Fruit fly (Drosophila melanogaster) whole organism, embryonic: ENCODE measurements around the gene CG1161.

ENCODE experiments used
- Blimp-1 ChIP-seq: fragments of 200-800 bp; sonication (Bioruptor generic); optimal IDR thresholded peaks from 3 replicates; lab custom pipeline; 2018; ENCODE audit warnings: missing biosample characterization, missing genetic modification characterization, mild to moderate bottlenecking, moderate library complexity, missing genetic modification reagents
- C15 ChIP-seq: fragments of 200-800 bp; sonication (Bioruptor generic); IDR thresholded peaks from 3 replicates; pipeline ENCODE4 v1.3.6; 2022; ENCODE audit warnings: missing biosample characterization, missing genetic modification characterization
- CG11398 ChIP-seq: fragments of 200-800 bp; sonication (Bioruptor generic); optimal IDR thresholded peaks from 2 replicates; lab custom pipeline; 2016; ENCODE audit warnings: missing biosample characterization, missing genetic modification characterization
- CG11560 ChIP-seq: fragments of 200-800 bp; sonication (Bioruptor generic); IDR thresholded peaks from 3 replicates; pipeline ENCODE4 v1.3.6; 2022; ENCODE audit warnings: missing biosample characterization, missing genetic modification characterization
- CG13624 ChIP-seq: fragments of 200-800 bp; sonication (Bioruptor generic); optimal IDR thresholded peaks from 2 replicates; lab custom pipeline; 2016; ENCODE audit warnings: missing biosample characterization, missing genetic modification characterization
- CG14014 ChIP-seq: fragments of 200-800 bp; sonication (Bioruptor generic); IDR thresholded peaks from 2 replicates; pipeline ENCODE4 v1.3.6; 2022; ENCODE audit warnings: missing biosample characterization, missing genetic modification characterization
- CG15479 ChIP-seq: fragments of 200-800 bp; sonication (Bioruptor generic); optimal IDR thresholded peaks from 3 replicates; lab custom pipeline; 2019; ENCODE audit warnings: missing biosample characterization, mild to moderate bottlenecking, missing genetic modification characterization, moderate library complexity
- CG16815 ChIP-seq: fragments of 200-800 bp; sonication (Bioruptor generic); optimal IDR thresholded peaks from 3 replicates; lab custom pipeline; 2017; ENCODE audit warnings: missing biosample characterization, mild to moderate bottlenecking, missing genetic modification characterization
- CG17612 ChIP-seq: fragments of 200-800 bp; sonication (Bioruptor generic); IDR thresholded peaks from 2 replicates; pipeline ENCODE4 v1.3.6; 2022; ENCODE audit warnings: missing biosample characterization, missing genetic modification characterization
- CG2678 ChIP-seq: fragments of 200-800 bp; sonication (Bioruptor generic); optimal IDR thresholded peaks from 3 replicates; lab custom pipeline; 2019; ENCODE audit warnings: missing biosample characterization, mild to moderate bottlenecking, missing genetic modification characterization, moderate library complexity
- CG3838 ChIP-seq: fragments of 200-800 bp; sonication (Bioruptor generic); optimal IDR thresholded peaks from 3 replicates; lab custom pipeline; 2016; ENCODE audit warnings: missing biosample characterization, missing genetic modification characterization
- CG4360 ChIP-seq: fragments of 200-800 bp; sonication (Bioruptor generic); IDR thresholded peaks from 2 replicates; pipeline ENCODE4 v1.3.6; 2022; ENCODE audit warnings: missing biosample characterization, missing genetic modification characterization
- CG5953 ChIP-seq: fragments of 200-800 bp; sonication (Bioruptor generic); IDR thresholded peaks from 2 replicates; pipeline ENCODE4 v1.3.6; 2022; ENCODE audit warnings: missing biosample characterization, missing genetic modification characterization
- CG8388 ChIP-seq: fragments of 200-800 bp; sonication (Bioruptor generic); optimal IDR thresholded peaks from 2 replicates; lab custom pipeline; 2019; ENCODE audit warnings: missing biosample characterization, mild to moderate bottlenecking, missing genetic modification characterization, moderate library complexity
- CG8478 ChIP-seq: fragments of >200 bp; optimal IDR thresholded peaks from 2 replicates; lab custom pipeline; 2018
- CG9215 ChIP-seq: fragments of 200-800 bp; sonication (Bioruptor generic); IDR thresholded peaks from 2 replicates; pipeline ENCODE4 v1.3.6; 2022; ENCODE audit warnings: missing biosample characterization, missing genetic modification characterization
- CG9609 ChIP-seq: fragments of 200-800 bp; sonication (Bioruptor generic); optimal IDR thresholded peaks from 3 replicates; lab custom pipeline; 2016; ENCODE audit warnings: missing biosample characterization, missing genetic modification characterization
- CG9727 ChIP-seq: fragments of 200-800 bp; sonication (Bioruptor generic); optimal IDR thresholded peaks from 3 replicates; lab custom pipeline; 2017; ENCODE audit warnings: missing biosample characterization, mild to moderate bottlenecking, missing genetic modification characterization
- CG9797 ChIP-seq: fragments of 200-800 bp; sonication (Bioruptor generic); optimal IDR thresholded peaks from 3 replicates; lab custom pipeline; 2018; ENCODE audit warnings: missing biosample characterization, mild to moderate bottlenecking, missing genetic modification characterization
- Dbx ChIP-seq: fragments of 200-800 bp; sonication (Bioruptor generic); IDR thresholded peaks from 3 replicates; pipeline ENCODE4 v1.3.6; 2022; ENCODE audit warnings: missing biosample characterization, missing genetic modification characterization
- Elba2 ChIP-seq: fragments of 200-800 bp; sonication (Bioruptor generic); optimal IDR thresholded peaks from 3 replicates; lab custom pipeline; 2016; ENCODE audit warnings: missing biosample characterization, missing genetic modification characterization
- Gsc ChIP-seq: fragments of 200-800 bp; sonication (Bioruptor generic); IDR thresholded peaks from 2 replicates; pipeline ENCODE4 v1.3.6; 2022; ENCODE audit warnings: missing biosample characterization, missing genetic modification characterization
- H15 ChIP-seq: fragments of 200-800 bp; sonication (Bioruptor generic); IDR thresholded peaks from 3 replicates; pipeline ENCODE4 v1.3.6; 2022; ENCODE audit warnings: missing biosample characterization, missing genetic modification characterization
- HHEX ChIP-seq: fragments of 200-800 bp; sonication (Bioruptor generic); optimal IDR thresholded peaks from 3 replicates; lab custom pipeline; 2017; ENCODE audit warnings: missing biosample characterization, mild to moderate bottlenecking, missing genetic modification characterization, missing genetic modification reagents
- HLH54F ChIP-seq: fragments of 200-800 bp; sonication (Bioruptor generic); optimal IDR thresholded peaks from 3 replicates; lab custom pipeline; 2016; ENCODE audit warnings: missing biosample characterization, missing genetic modification characterization
- HmgZ ChIP-seq: fragments of 200-800 bp; sonication (Bioruptor generic); optimal IDR thresholded peaks from 2 replicates; lab custom pipeline; 2018; ENCODE audit warnings: missing biosample characterization, mild to moderate bottlenecking, missing genetic modification characterization
- Hmr ChIP-seq: fragments of 200-800 bp; sonication (Bioruptor generic); optimal IDR thresholded peaks from 3 replicates; lab custom pipeline; 2017; ENCODE audit warnings: mild to moderate bottlenecking, missing biosample characterization, missing genetic modification reagents, missing genetic modification characterization
- MTF-1 ChIP-seq: fragments of 200-800 bp; sonication (Bioruptor generic); optimal IDR thresholded peaks from 2 replicates; lab custom pipeline; 2018; ENCODE audit warnings: missing biosample characterization, mild to moderate bottlenecking, missing genetic modification characterization, borderline replicate concordance
- Mad ChIP-seq: fragments of 200-800 bp; sonication (Bioruptor generic); optimal IDR thresholded peaks from 2 replicates; lab custom pipeline; 2016; ENCODE audit warnings: missing biosample characterization, missing genetic modification characterization
- Meics ChIP-seq: fragments of 200-800 bp; sonication (Bioruptor generic); optimal IDR thresholded peaks from 2 replicates; lab custom pipeline; 2017; ENCODE audit warnings: missing biosample characterization, mild to moderate bottlenecking, missing genetic modification characterization
- TFAM ChIP-seq: fragments of 200-800 bp; sonication (Bioruptor generic); optimal IDR thresholded peaks from 2 replicates; lab custom pipeline; 2017; ENCODE audit warnings: missing biosample characterization, missing genetic modification characterization, inconsistent platforms
- ara ChIP-seq: fragments of 200-800 bp; sonication (Bioruptor generic); IDR thresholded peaks from 2 replicates; pipeline ENCODE4 v1.3.6; 2022; ENCODE audit warnings: missing biosample characterization, missing genetic modification characterization
- ase ChIP-seq: fragments of 200-800 bp; sonication (Bioruptor generic); IDR thresholded peaks from 3 replicates; pipeline ENCODE4 v1.3.6; 2022; ENCODE audit warnings: missing biosample characterization, missing genetic modification characterization
- ato ChIP-seq: fragments of 200-800 bp; sonication (Bioruptor generic); IDR thresholded peaks from 2 replicates; pipeline ENCODE4 v1.3.6; 2022; ENCODE audit warnings: missing biosample characterization, missing genetic modification characterization; ENCODE audit not compliant: partially characterized antibody
- bab2 ChIP-seq: fragments of 200-800 bp; sonication (Bioruptor generic); optimal IDR thresholded peaks from 2 replicates; lab custom pipeline; 2016; ENCODE audit warnings: missing biosample characterization, missing genetic modification characterization
- btn ChIP-seq: fragments of 200-800 bp; sonication (Bioruptor generic); optimal IDR thresholded peaks from 2 replicates; lab custom pipeline; 2016; ENCODE audit warnings: missing biosample characterization, missing genetic modification characterization
- ewg ChIP-seq: fragments of 200-800 bp; sonication (Bioruptor generic); optimal IDR thresholded peaks from 3 replicates; lab custom pipeline; 2017; ENCODE audit warnings: mild to moderate bottlenecking, missing biosample characterization, missing genetic modification reagents, missing genetic modification characterization
- gro ChIP-seq: fragments of 200-800 bp; sonication (Bioruptor generic); optimal IDR thresholded peaks from 2 replicates; lab custom pipeline; 2016; ENCODE audit warnings: missing biosample characterization, missing genetic modification characterization
- jigr1 ChIP-seq: fragments of 200-800 bp; sonication (Bioruptor generic); IDR thresholded peaks from 3 replicates; pipeline ENCODE4 v1.3.6; 2022; ENCODE audit warnings: missing biosample characterization, missing genetic modification characterization
- jumu ChIP-seq: fragments of 200-800 bp; sonication (Bioruptor generic); optimal IDR thresholded peaks from 3 replicates; lab custom pipeline; 2016; ENCODE audit warnings: missing biosample characterization, missing genetic modification characterization
- lab ChIP-seq: fragments of 200-800 bp; sonication (Bioruptor generic); optimal IDR thresholded peaks from 3 replicates; lab custom pipeline; 2017; ENCODE audit warnings: missing biosample characterization, missing genetic modification characterization, mild to moderate bottlenecking, moderate library complexity, missing genetic modification reagents
- lilli ChIP-seq: fragments of 200-800 bp; sonication (Bioruptor generic); optimal IDR thresholded peaks from 3 replicates; lab custom pipeline; 2016; ENCODE audit warnings: missing biosample characterization, missing genetic modification characterization
- lmd ChIP-seq: fragments of 200-800 bp; sonication (Bioruptor generic); IDR thresholded peaks from 2 replicates; pipeline ENCODE4 v1.3.6; 2022; ENCODE audit warnings: missing biosample characterization, missing genetic modification characterization
- org-1 ChIP-seq: fragments of 200-800 bp; sonication (Bioruptor generic); optimal IDR thresholded peaks from 2 replicates; lab custom pipeline; 2017; ENCODE audit warnings: missing biosample characterization, missing genetic modification characterization
- pita ChIP-seq: fragments of 200-800 bp; sonication (Bioruptor generic); optimal IDR thresholded peaks from 2 replicates; lab custom pipeline; 2017; ENCODE audit warnings: missing biosample characterization, mild to moderate bottlenecking, missing genetic modification characterization
- pnt ChIP-seq: fragments of 200-800 bp; sonication (Bioruptor generic); optimal IDR thresholded peaks from 3 replicates; lab custom pipeline; 2016; ENCODE audit warnings: missing biosample characterization, missing genetic modification characterization
- ranshi ChIP-seq: fragments of 200-800 bp; sonication (Bioruptor generic); IDR thresholded peaks from 2 replicates; pipeline ENCODE4 v1.3.6; 2022; ENCODE audit warnings: missing biosample characterization, missing genetic modification characterization
- sim ChIP-seq: fragments of 200-800 bp; sonication (Bioruptor generic); IDR thresholded peaks from 2 replicates; pipeline ENCODE4 v1.3.6; 2022; ENCODE audit warnings: missing biosample characterization, missing genetic modification characterization
- sob ChIP-seq: fragments of 200-800 bp; sonication (Bioruptor generic); IDR thresholded peaks from 2 replicates; pipeline ENCODE4 v1.3.6; 2022; ENCODE audit warnings: missing biosample characterization, missing genetic modification characterization
- trh ChIP-seq: fragments of 200-800 bp; sonication (Bioruptor generic); optimal IDR thresholded peaks from 2 replicates; lab custom pipeline; 2016; ENCODE audit warnings: missing biosample characterization, missing genetic modification characterization
- unc-4 ChIP-seq: fragments of 200-800 bp; sonication (Bioruptor generic); IDR thresholded peaks from 2 replicates; pipeline ENCODE4 v1.3.6; 2022; ENCODE audit warnings: missing biosample characterization, missing genetic modification characterization; ENCODE audit not compliant: partially characterized antibody
- vvl ChIP-seq: fragments of 200-800 bp; sonication (Bioruptor generic); IDR thresholded peaks from 2 replicates; pipeline ENCODE4 v1.3.6; 2022; ENCODE audit warnings: missing biosample characterization, missing genetic modification characterization

CG1161 gene

dm6 chr3R:5371563-5371962 lies 16.7 kb downstream of the CG1161 start, which contains the start of gene Polr2F (continued):
- TF ChIP-seq sob (peak; percentile 93), Meics (GFP tag; lab: Kevin White, UChicago) (peak; percentile 76), Mad (GFP tag; lab: Kevin White, UChicago) (peak; percentile 94), vvl (GFP tag; lab: Robert Waterston, UW) (peak; percentile 87), HHEX (GFP tag; lab: Kevin White, UChicago) (peak; percentile 76), CG9609 (peak; percentile 92), ato (GFP tag; lab: Robert Waterston, UW) (peak; percentile 12; the same call in 1 of the 2 replicates), CG11398 (peak; percentile 79), Gsc (no peak), CG8388 (peak; percentile 34), HmgZ (tag; lab: Kevin White, UChicago) (peak; percentile 95), org-1 (GFP tag; lab: Kevin White, UChicago) (no peak), sim (GFP tag; lab: Robert Waterston, UW) (no peak), CG4360 (no peak), H15 (GFP tag; lab: Robert Waterston, UW) (peak; percentile 84), HLH54F (GFP tag; lab: Kevin White, UChicago) (peak; percentile 96), C15 (GFP tag; lab: Robert Waterston, UW) (peak; percentile 61; the same call in 1 of the 3 replicates), jumu (GFP tag; lab: Kevin White, UChicago) (peak; percentile 94), CG8478 (lab: Kevin White, UChicago) (no peak), ara (GFP tag; lab: Robert Waterston, UW) (peak; percentile 36; the same call in 1 of the 2 replicates), lab (GFP tag; lab: Kevin White, UChicago) (peak; percentile 87), CG2678 (tag; lab: Kevin White, UChicago) (peak; percentile 63), CG9797 (GFP tag; lab: Kevin White, UChicago) (peak; percentile 49), CG17612 (GFP tag; lab: Robert Waterston, UW) (peak; percentile 59), gro (GFP tag; lab: Kevin White, UChicago) (peak; percentile 96), ewg (peak; percentile 100), CG15479 (GFP tag; lab: Kevin White, UChicago) (no peak), CG9215 (GFP tag; lab: Robert Waterston, UW) (peak; percentile 75), Blimp-1 (GFP tag; lab: Kevin White, UChicago) (peak; percentile 51), jigr1 (GFP tag; lab: Robert Waterston, UW) (no peak), Elba2 (peak; percentile 68), ase (GFP tag; lab: Robert Waterston, UW) (peak; percentile 74), btn (peak; percentile 26), bab2 (GFP tag; lab: Kevin White, UChicago) (peak; percentile 90), pnt (peak; percentile 89), CG11560 (peak; percentile 100), CG5953 (peak; percentile 51; the same call in 1 of the 2 replicates), CG9727 (GFP tag; lab: Kevin White, UChicago) (peak; percentile 35), CG16815 (GFP tag; lab: Kevin White, UChicago) (peak; percentile 73), MTF-1 (GFP tag; lab: Kevin White, UChicago) (peak; percentile 89), TFAM (no peak), lilli (GFP tag; lab: Kevin White, UChicago) (peak; percentile 95), pita (GFP tag; lab: Kevin White, UChicago) (no peak), CG3838 (peak; percentile 67), Hmr (GFP tag; lab: Kevin White, UChicago) (peak; percentile 86), trh (GFP tag; lab: Kevin White, UChicago) (peak; percentile 56), Dbx (GFP tag; lab: Robert Waterston, UW) (peak; percentile 94), unc-4 (GFP tag; lab: Robert Waterston, UW) (peak; percentile 36; the same call in 1 of the 2 replicates), lmd (peak; percentile 76), ranshi (peak; percentile 76), CG13624 (peak; percentile 94), CG14014 (GFP tag; lab: Robert Waterston, UW) (peak; percentile 83)
